Worm (Caenorhabditis elegans) whole organism, L2 larva: ENCODE data around the gene T12G3.11.

Experiments
- C34F6.9 ChIP-seq: fragments of 150-350 bp; optimal IDR thresholded peaks from 2 replicates; lab custom pipeline; 2014; ENCODE audit warnings: missing biosample characterization, missing genetic modification characterization
- R02D3.7 ChIP-seq: fragments of 150-350 bp; optimal IDR thresholded peaks from 2 replicates; lab custom pipeline; 2014; ENCODE audit warnings: missing biosample characterization, missing genetic modification characterization
- aly-2 ChIP-seq: fragments of 150-350 bp; optimal IDR thresholded peaks from 2 replicates; lab custom pipeline; 2014; ENCODE audit warnings: missing biosample characterization, missing genetic modification characterization
- elt-1 ChIP-seq: fragments of 150-350 bp; optimal IDR thresholded peaks from 2 replicates; lab custom pipeline; 2014; ENCODE audit warnings: missing biosample characterization, missing genetic modification characterization
- lin-39 ChIP-seq: fragments of 150-350 bp; optimal IDR thresholded peaks from 2 replicates; lab custom pipeline; 2014; ENCODE audit warnings: missing biosample characterization, missing genetic modification reagents, missing genetic modification characterization
- mab-5 ChIP-seq: fragments of 150-350 bp; optimal IDR thresholded peaks from 2 replicates; lab custom pipeline; 2014; ENCODE audit warnings: missing biosample characterization, missing genetic modification characterization
- mdl-1 ChIP-seq, 2 experiments: fragments of 150-350 bp in 1 of 2; sonication (generic microtip) in 1 of 2; optimal IDR thresholded peaks; 2 replicates each; lab custom pipeline; 2017; ENCODE audit warnings: missing biosample characterization in 2 of 2, missing genetic modification characterization in 2 of 2
- nhr-23 ChIP-seq: fragments of 150-350 bp; optimal IDR thresholded peaks from 2 replicates; lab custom pipeline; 2014; ENCODE audit warnings: missing biosample characterization, missing genetic modification reagents, missing genetic modification characterization
- nhr-6 ChIP-seq: fragments of 150-350 bp; optimal IDR thresholded peaks from 2 replicates; lab custom pipeline; 2014; ENCODE audit warnings: missing biosample characterization, missing genetic modification characterization
- nhr-77 ChIP-seq: fragments of 150-350 bp; optimal IDR thresholded peaks from 2 replicates; lab custom pipeline; 2014; ENCODE audit warnings: missing biosample characterization, missing genetic modification characterization
- snpc-4 ChIP-seq: fragments of 150-350 bp; optimal IDR thresholded peaks from 2 replicates; lab custom pipeline; 2014; ENCODE audit warnings: missing biosample characterization, missing genetic modification characterization
- unc-39 ChIP-seq: fragments of 150-350 bp; optimal IDR thresholded peaks from 2 replicates; lab custom pipeline; 2014; ENCODE audit warnings: missing biosample characterization, missing genetic modification characterization
- zag-1 ChIP-seq: fragments of 150-350 bp; optimal IDR thresholded peaks from 2 replicates; lab custom pipeline; 2014; ENCODE audit warnings: missing biosample characterization, missing genetic modification characterization

DNA sequence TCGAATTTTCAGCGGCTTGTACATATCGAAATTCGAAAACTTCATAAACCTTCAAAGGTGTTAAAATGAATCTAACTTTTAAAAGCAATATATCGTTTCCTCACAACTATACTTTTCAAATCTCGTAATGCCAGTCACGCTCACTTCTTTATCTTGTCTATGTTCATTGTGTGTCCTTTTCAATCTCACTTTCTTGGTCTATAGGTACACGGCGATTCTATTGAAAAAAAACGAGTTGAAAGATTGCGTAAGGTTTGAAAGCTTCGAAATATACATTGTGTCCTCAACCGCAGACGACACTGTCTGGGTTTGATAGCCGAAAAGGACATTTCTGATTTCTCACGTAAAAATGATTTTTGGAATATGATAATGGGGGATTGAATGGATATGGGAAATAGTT, 10.7 kb downstream of the T12G3.11 start:
- TF ChIP-seq mdl-1 (tag; optimal IDR thresholded peaks at IDR 0.05; lab: Kevin White, UChicago) (no peak), aly-2 (tag; lab: Kevin White, UChicago) (no peak), nhr-77 (no peak), C34F6.9 (tag; lab: Kevin White, UChicago) (no peak), nhr-6 (no peak), unc-39 (no peak), mab-5 (tag; lab: Kevin White, UChicago) (no peak), elt-1 (tag; lab: Kevin White, UChicago) (no peak), R02D3.7 (tag; lab: Kevin White, UChicago) (no peak), snpc-4 (no peak), nhr-23 (no peak), zag-1 (tag; lab: Kevin White, UChicago) (no peak), lin-39 (tag; lab: Kevin White, UChicago) (no peak)
